Worm (Caenorhabditis elegans): ENCODE results near the gene twk-43.

DNA sequence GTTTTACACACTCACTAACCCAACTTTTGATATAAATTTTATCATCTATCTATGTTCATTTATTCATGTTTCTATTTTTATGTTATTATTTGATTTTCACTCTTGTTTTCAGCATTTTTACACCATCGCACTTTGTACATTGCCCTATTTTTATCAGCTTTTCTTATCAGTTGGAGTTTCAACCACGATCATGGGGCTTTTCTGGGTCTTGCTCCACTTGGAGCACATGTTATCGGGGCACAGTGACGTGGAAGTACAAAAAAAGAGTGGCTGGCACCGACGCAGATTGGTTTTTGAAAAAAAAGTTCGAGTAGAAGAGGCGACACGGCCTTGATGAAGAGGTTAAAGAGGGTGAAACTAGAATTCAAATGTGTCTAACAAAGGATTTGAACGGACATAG, 31.1 kb downstream of the twk-43 start:
- TF ChIP-seq pes-1 (GFP tag; IDR thresholded peaks at IDR 0.05) (no peak), ets-7 (tag; optimal IDR thresholded peaks at IDR 0.05) (no peak), tra-4 (tag; optimal IDR thresholded peaks at IDR 0.05) (no peak), tbx-11 (GFP tag; IDR thresholded peaks at IDR 0.05) (no peak)
